Fruit fly (Drosophila melanogaster) whole organism, prepupa: ENCODE results near the gene CG12065.

ENCODE experiments used
- Blimp-1 ChIP-seq: fragments of 200-800 bp; sonication (Bioruptor generic); optimal IDR thresholded peaks from 3 replicates; lab custom pipeline; 2017; ENCODE audit warnings: missing biosample characterization, missing genetic modification characterization, mild to moderate bottlenecking, moderate library complexity, missing genetic modification reagents
- CG10631 ChIP-seq: fragments of 200-800 bp; sonication (Bioruptor generic); optimal IDR thresholded peaks from 2 replicates; lab custom pipeline; 2016; ENCODE audit warnings: missing biosample characterization, missing genetic modification characterization
- CG10669 ChIP-seq: fragments of 200-800 bp; sonication (Bioruptor generic); optimal IDR thresholded peaks from 3 replicates; lab custom pipeline; 2018; ENCODE audit warnings: missing biosample characterization, mild to moderate bottlenecking, missing genetic modification characterization, moderate library complexity
- CG11902 ChIP-seq: fragments of 200-800 bp; sonication (Bioruptor generic); optimal IDR thresholded peaks from 3 replicates; lab custom pipeline; 2016; ENCODE audit warnings: missing biosample characterization, missing genetic modification characterization
- CG15336 ChIP-seq: fragments of 200-800 bp; sonication (Bioruptor generic); IDR thresholded peaks from 2 replicates; pipeline ENCODE4 v1.3.6; 2022; ENCODE audit warnings: missing biosample characterization, missing genetic modification characterization
- CG1621 ChIP-seq: fragments of 200-800 bp; sonication (Bioruptor generic); optimal IDR thresholded peaks from 3 replicates; lab custom pipeline; 2018; ENCODE audit warnings: missing biosample characterization, mild to moderate bottlenecking, missing genetic modification characterization
- CG3032 ChIP-seq: fragments of 200-800 bp; optimal IDR thresholded peaks from 2 replicates; lab custom pipeline; 2019; ENCODE audit warnings: missing biosample characterization, mild to moderate bottlenecking, missing genetic modification characterization, moderate library complexity
- CG31627 ChIP-seq: fragments of 200-800 bp; sonication (Bioruptor generic); optimal IDR thresholded peaks from 3 replicates; lab custom pipeline; 2016; ENCODE audit warnings: missing biosample characterization, missing genetic modification characterization
- CG32006 ChIP-seq: fragments of 200-800 bp; sonication (Bioruptor generic); optimal IDR thresholded peaks from 3 replicates; lab custom pipeline; 2017; ENCODE audit warnings: missing biosample characterization, mild to moderate bottlenecking, missing genetic modification characterization
- CG34406 ChIP-seq: fragments of 200-800 bp; sonication (Bioruptor generic); optimal IDR thresholded peaks from 3 replicates; lab custom pipeline; 2016; ENCODE audit warnings: missing biosample characterization, missing genetic modification characterization
- CG6163 ChIP-seq: fragments of 200-800 bp; sonication (Bioruptor generic); IDR thresholded peaks from 3 replicates; pipeline ENCODE4 v1.3.6; 2022; ENCODE audit warnings: missing biosample characterization, missing genetic modification characterization
- CG6854 ChIP-seq: fragments of 200-800 bp; sonication (Bioruptor generic); optimal IDR thresholded peaks from 2 replicates; lab custom pipeline; 2017; ENCODE audit warnings: missing biosample characterization, mild to moderate bottlenecking, missing genetic modification characterization
- CG8119 ChIP-seq: fragments of 200-800 bp; sonication (Bioruptor generic); IDR thresholded peaks from 3 replicates; pipeline ENCODE4 v1.3.6; 2022; ENCODE audit warnings: missing biosample characterization, missing genetic modification characterization
- CG8319 ChIP-seq: fragments of 200-800 bp; sonication (Bioruptor generic); optimal IDR thresholded peaks from 3 replicates; lab custom pipeline; 2016; ENCODE audit warnings: missing biosample characterization, missing genetic modification characterization
- CG8632 ChIP-seq: fragments of 200-800 bp; sonication (Bioruptor generic); optimal IDR thresholded peaks from 3 replicates; lab custom pipeline; 2016; ENCODE audit warnings: missing biosample characterization, missing genetic modification characterization
- Eip75B ChIP-seq: fragments of 200-800 bp; sonication (Bioruptor generic); optimal IDR thresholded peaks from 3 replicates; lab custom pipeline; 2016; ENCODE audit warnings: missing biosample characterization, missing genetic modification characterization
- Eip78C ChIP-seq: fragments of 200-800 bp; sonication (Bioruptor generic); peaks from one replicate; lab custom pipeline; 2016; ENCODE audit warnings: missing biosample characterization, missing genetic modification characterization
- Gug ChIP-seq: fragments of 200-800 bp; sonication (Bioruptor generic); IDR thresholded peaks from 2 replicates; pipeline ENCODE4 v1.3.6; 2022; ENCODE audit warnings: missing biosample characterization, missing genetic modification characterization
- Hr38 ChIP-seq: sonication (Bioruptor generic); optimal IDR thresholded peaks from 2 replicates; lab custom pipeline; 2016; ENCODE audit warnings: missing biosample characterization, missing genetic modification characterization
- Lpt ChIP-seq: fragments of 200-800 bp; sonication (Bioruptor generic); optimal IDR thresholded peaks from 3 replicates; lab custom pipeline; 2016; ENCODE audit warnings: missing biosample characterization, missing genetic modification characterization
- Met ChIP-seq: fragments of 200-800 bp; sonication (Bioruptor generic); optimal IDR thresholded peaks from 3 replicates; lab custom pipeline; 2016; ENCODE audit warnings: missing biosample characterization, missing genetic modification characterization
- achi ChIP-seq: fragments of 200-800 bp; sonication (Bioruptor generic); optimal IDR thresholded peaks from 3 replicates; lab custom pipeline; 2016; ENCODE audit warnings: missing biosample characterization, missing genetic modification characterization
- cyc ChIP-seq: fragments of 200-800 bp; sonication (Bioruptor generic); optimal IDR thresholded peaks from 3 replicates; lab custom pipeline; 2016; ENCODE audit warnings: missing biosample characterization, missing genetic modification characterization
- dac ChIP-seq: fragments of 200-800 bp; sonication (Bioruptor generic); optimal IDR thresholded peaks from 2 replicates; lab custom pipeline; 2017; ENCODE audit warnings: missing biosample characterization, mild to moderate bottlenecking, missing genetic modification characterization
- eg ChIP-seq: fragments of 200-800 bp; sonication (Bioruptor generic); IDR thresholded peaks from 3 replicates; pipeline ENCODE4 v1.3.6; 2022; ENCODE audit warnings: missing biosample characterization, missing genetic modification characterization
- fd85E ChIP-seq: fragments of 200-800 bp; sonication (Bioruptor generic); optimal IDR thresholded peaks from 3 replicates; lab custom pipeline; 2016; ENCODE audit warnings: missing biosample characterization, missing genetic modification characterization
- lz ChIP-seq: fragments of 200-800 bp; sonication (Bioruptor generic); optimal IDR thresholded peaks from 3 replicates; lab custom pipeline; 2016; ENCODE audit warnings: missing biosample characterization, missing genetic modification characterization
- net ChIP-seq: fragments of 200-800 bp; sonication (Bioruptor generic); optimal IDR thresholded peaks from 3 replicates; lab custom pipeline; 2016; ENCODE audit warnings: missing biosample characterization, missing genetic modification characterization
- spab ChIP-seq: fragments of 200-800 bp; sonication (Bioruptor generic); optimal IDR thresholded peaks from 2 replicates; lab custom pipeline; 2017; ENCODE audit warnings: missing biosample characterization, mild to moderate bottlenecking, missing genetic modification characterization, missing genetic modification reagents
- ss ChIP-seq, 2 experiments: fragments of 200-800 bp; sonication (Bioruptor generic); optimal IDR thresholded peaks; 2 replicates in 1 of 2; 3 replicates in 1 of 2; lab custom pipeline; 2017 to 2018; ENCODE audit warnings: mild to moderate bottlenecking in 2 of 2, missing biosample characterization in 2 of 2, missing genetic modification characterization in 2 of 2, moderate library complexity in 1 of 2
- svp ChIP-seq: fragments of 200-800 bp; sonication (Bioruptor generic); peaks from one replicate; lab custom pipeline; 2016; ENCODE audit warnings: missing biosample characterization, missing genetic modification characterization

The CG12065 gene

DNA sequence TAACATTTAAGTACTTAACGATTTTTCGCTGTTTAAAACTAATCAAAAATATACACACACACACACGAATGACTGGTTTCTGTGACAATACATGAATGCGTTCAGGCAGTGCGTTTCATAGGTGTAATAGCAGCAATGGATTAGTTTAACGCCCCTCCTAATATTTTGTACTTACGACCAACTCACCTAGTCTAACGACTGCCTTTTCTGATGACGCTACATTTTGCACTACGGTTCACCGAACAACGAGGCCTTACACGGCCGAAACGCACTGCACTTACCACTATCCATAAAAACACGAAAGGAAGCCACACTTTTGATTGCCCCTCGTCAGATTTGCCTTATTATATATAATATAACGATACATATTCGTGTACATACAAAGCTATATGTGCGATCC is 27.1 kb downstream of the CG12065 start (continued):
- peak; percentile 62 for TF ChIP-seq cyc (GFP tag; lab: Kevin White, UChicago)
- TF ChIP-seq CG10669 (GFP tag; lab: Kevin White, UChicago) = no peak
- no peak for TF ChIP-seq spab (GFP tag; lab: Kevin White, UChicago)
- TF ChIP-seq achi = peak; percentile 68
- TF ChIP-seq CG15336 = peak; percentile 80
- TF ChIP-seq CG1621 (tag; lab: Kevin White, UChicago) = no peak
- peak; percentile 48 for TF ChIP-seq CG3032
- no peak for TF ChIP-seq ss (GFP tag; optimal IDR thresholded peaks at IDR 0.05; lab: Kevin White, UChicago)

DNA sequence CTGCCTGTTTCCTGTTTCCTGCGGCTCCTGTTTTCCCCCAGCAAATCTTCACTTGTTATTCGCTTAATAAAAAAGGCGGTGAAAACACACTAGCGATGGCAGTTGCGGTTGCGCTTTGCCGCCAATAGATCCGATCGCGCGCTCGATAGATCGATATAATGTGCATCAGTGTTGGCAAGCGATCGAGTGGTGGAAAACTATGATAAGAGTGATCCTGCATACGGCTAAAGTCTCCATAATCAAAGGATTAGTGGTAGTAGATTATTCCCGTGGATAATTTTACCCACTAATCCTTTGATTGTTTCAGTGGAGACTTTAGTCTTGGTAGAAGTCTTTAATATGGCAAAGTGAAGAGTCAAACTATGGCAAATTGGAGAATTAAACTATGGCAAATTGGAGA is 32.1 kb downstream of the CG12065 start, which contains the start of gene Caf1-180:
Gene Caf1-180 (minus strand): TSS at position 99 of the 400 bp plus-strand sequence.
- peak; percentile 5 for TF ChIP-seq lz (GFP tag; lab: Kevin White, UChicago)
- no peak for TF ChIP-seq eg (GFP tag; lab: Robert Waterston, UW)
- peak; percentile 21 for TF ChIP-seq CG31627 (GFP tag; lab: Kevin White, UChicago)
- TF ChIP-seq Eip78C = peak; percentile 36
- TF ChIP-seq CG34406 (GFP tag; lab: Kevin White, UChicago) = no peak
- 0 out of 3 replicates have a peak, but pooled peaks have one; percentile 22 for TF ChIP-seq CG6163

DNA sequence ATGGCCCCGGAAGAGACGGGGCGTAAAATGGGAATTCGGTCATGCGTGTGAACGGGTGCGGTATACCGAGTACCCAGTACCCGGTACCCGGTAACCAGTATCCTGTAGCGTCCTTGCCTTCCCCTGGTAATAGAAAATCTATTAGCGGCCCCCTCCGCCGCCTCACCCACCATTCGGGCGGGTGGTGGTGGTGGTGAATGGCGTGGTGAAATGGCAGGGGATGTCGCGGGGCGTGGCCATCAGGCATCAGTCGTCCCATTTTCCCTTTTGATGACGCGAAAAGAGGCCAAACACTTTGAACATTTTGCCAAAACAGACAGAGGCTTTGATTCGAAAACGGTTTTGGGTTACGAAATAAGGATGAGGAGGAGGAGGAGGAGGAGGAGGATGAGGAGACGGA is 33.8 kb downstream of the CG12065 start:
- no peak for TF ChIP-seq Lpt (GFP tag; lab: Kevin White, UChicago)
- no peak for TF ChIP-seq CG10631 (GFP tag; lab: Kevin White, UChicago)
- no peak for TF ChIP-seq Gug (GFP tag; lab: Robert Waterston, UW)
- TF ChIP-seq CG11902 = no peak
- TF ChIP-seq CG8632 (GFP tag; lab: Kevin White, UChicago) = no peak
- TF ChIP-seq CG32006 (GFP tag; lab: Kevin White, UChicago) = no peak
- no peak for TF ChIP-seq lz (GFP tag; lab: Kevin White, UChicago)
- TF ChIP-seq CG3032 = no peak
- TF ChIP-seq Eip78C = no peak
- no peak for TF ChIP-seq CG6854 (GFP tag; lab: Kevin White, UChicago)
- no peak for TF ChIP-seq Blimp-1 (GFP tag; lab: Kevin White, UChicago)

- TF ChIP-seq svp (GFP tag; lab: Kevin White, UChicago) (peak; percentile 36), Eip78C (peak; percentile 58), Met (GFP tag; lab: Kevin White, UChicago) (no peak), Eip75B (GFP tag; lab: Kevin White, UChicago) (no peak)
- TF ChIP-seq, all 60 proteins: peak for 2
Observed at dm6 chrX:8616280-8616679, 42.2 kb downstream of the CG12065 start.

- no peak for TF ChIP-seq dac (GFP tag; lab: Kevin White, UChicago)
- TF ChIP-seq svp (GFP tag; lab: Kevin White, UChicago) = peak; percentile 7
- TF ChIP-seq, all 60 proteins: peak for 1
Observed at dm6 chrX:8616787-8617432, 42.8 kb downstream of the CG12065 start.

DNA sequence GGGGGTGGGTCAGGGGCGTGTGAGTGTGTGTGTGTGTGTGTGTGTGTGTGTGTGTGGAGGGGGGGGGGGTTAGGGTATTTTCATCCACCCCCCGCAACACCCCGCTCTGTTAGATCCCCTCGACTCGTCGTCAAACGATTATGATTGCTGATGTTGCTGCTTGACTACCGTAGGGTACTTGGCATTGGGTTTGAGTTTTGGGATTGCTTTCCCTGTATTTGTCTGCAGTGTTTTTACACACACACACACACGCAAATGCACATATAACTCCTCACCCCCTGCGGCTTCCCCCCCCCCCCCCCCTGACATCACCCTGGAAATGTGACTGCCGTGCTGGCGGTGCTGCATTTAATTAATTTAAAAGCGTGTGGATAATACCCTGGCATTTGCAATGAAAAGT is 48.3 kb downstream of the CG12065 start:
- TF ChIP-seq CG8632 (GFP tag; lab: Kevin White, UChicago) (no peak), lz (GFP tag; lab: Kevin White, UChicago) (no peak), net (GFP tag; lab: Kevin White, UChicago) (no peak), CG8319 (GFP tag; lab: Kevin White, UChicago) (no peak), CG8119 (GFP tag; lab: Robert Waterston, UW) (no peak), Lpt (GFP tag; lab: Kevin White, UChicago) (no peak), fd85E (GFP tag; lab: Kevin White, UChicago) (no peak), svp (GFP tag; lab: Kevin White, UChicago) (no peak), Hr38 (no peak)
- TF ChIP-seq, all 60 proteins: peak for 0
